Worm (Caenorhabditis elegans): ENCODE results near the gene daf-5.

daf-5 gene

DNA sequence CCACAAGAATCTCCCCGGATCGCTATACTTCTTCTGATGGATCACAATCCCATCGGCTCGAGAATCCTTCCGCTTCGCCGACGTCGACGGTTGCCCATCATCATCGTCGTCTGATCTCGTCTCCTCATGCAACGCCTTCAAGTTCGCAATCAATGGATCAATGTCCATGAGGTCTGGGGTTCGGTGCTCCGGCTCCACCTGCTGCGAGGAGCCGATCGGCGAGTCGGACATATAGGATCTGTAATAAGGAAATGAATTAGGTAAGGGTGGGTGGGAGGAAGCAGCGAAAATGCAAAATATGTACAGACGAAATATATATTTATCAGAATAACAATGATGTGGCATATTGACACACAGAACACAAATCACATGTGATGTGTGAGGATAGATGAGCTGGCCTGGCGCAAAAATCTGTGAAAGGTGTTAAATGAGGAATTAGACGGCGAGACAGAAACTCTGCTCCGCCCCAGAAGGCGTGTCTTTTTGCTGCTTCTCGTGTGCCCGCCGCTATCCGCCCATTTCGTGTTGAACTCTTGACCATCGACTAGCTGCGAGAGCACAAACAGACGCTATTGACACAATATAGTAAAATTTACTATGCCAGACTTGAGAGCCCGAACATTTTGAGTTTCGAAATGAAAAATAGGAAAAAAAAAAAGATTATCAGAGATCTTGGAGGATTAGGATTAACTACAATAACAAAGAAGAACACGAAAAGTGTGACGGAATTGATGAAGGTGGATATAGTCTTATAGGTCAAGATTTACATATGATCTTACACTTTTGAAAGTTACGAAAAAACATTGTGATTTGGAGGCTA lies 14.4 kb downstream of the daf-5 start (continued):
- TF ChIP-seq ceh-8 (GFP tag; optimal IDR thresholded peaks at IDR 0.05) (no peak), lir-3 (tag; optimal IDR thresholded peaks at IDR 0.05; ENCODE audit: poor library complexity) (no peak), nhr-85 (tag) (peak; percentile 33), ztf-11 (tag; optimal IDR thresholded peaks at IDR 0.05) (no peak), ets-5 (GFP tag; IDR thresholded peaks at IDR 0.05) (no peak), lin-13 (GFP tag; optimal IDR thresholded peaks at IDR 0.05) (no peak), fkh-4 (tag; optimal IDR thresholded peaks at IDR 0.05; ENCODE audit: borderline replicate concordance) (no peak), pag-3 (tag; optimal IDR thresholded peaks at IDR 0.05; ENCODE audit: borderline replicate concordance, insufficient read depth) (no peak), ztf-4 (tag; optimal IDR thresholded peaks at IDR 0.05) (no peak), tbx-2 (tag; optimal IDR thresholded peaks at IDR 0.05) (no peak), mef-2 (tag; optimal IDR thresholded peaks at IDR 0.05) (no peak), nhr-237 (tag; optimal IDR thresholded peaks at IDR 0.05) (no peak), nhr-47 (tag; optimal IDR thresholded peaks at IDR 0.05) (peak; percentile 27), ceh-90 (tag; optimal IDR thresholded peaks at IDR 0.05) (no peak), lin-15B (tag; optimal IDR thresholded peaks at IDR 0.05) (no peak), C04F5.9 (tag; optimal IDR thresholded peaks at IDR 0.05) (no peak), C34B4.2 (tag; optimal IDR thresholded peaks at IDR 0.05) (no peak), vab-15 (tag; optimal IDR thresholded peaks at IDR 0.05) (no peak), unc-130 (tag; optimal IDR thresholded peaks at IDR 0.05) (no peak), alr-1 (tag; optimal IDR thresholded peaks at IDR 0.05; ENCODE audit: borderline replicate concordance) (no peak), snpc-4 (tag; optimal IDR thresholded peaks at IDR 0.05) (no peak), efl-1 (optimal IDR thresholded peaks at IDR 0.05) (peak in 1 of 2 experiments; percentile 6), efl-1 (GFP tag; optimal IDR thresholded peaks at IDR 0.05 in 1 of 2) (peak in 1 of 2 experiments; percentile 65), hpl-2 (GFP tag; optimal IDR thresholded peaks at IDR 0.05) (no peak), lin-39 (tag; optimal IDR thresholded peaks at IDR 0.05) (no peak), jun-1 (tag; optimal IDR thresholded peaks at IDR 0.05) (no peak), lin-35 (GFP tag; optimal IDR thresholded peaks at IDR 0.05) (peak in 1 of 2 experiments; percentile 22), Y116A8C.19 (tag; optimal IDR thresholded peaks at IDR 0.05; ENCODE audit: borderline replicate concordance) (no peak), nhr-71 (tag; optimal IDR thresholded peaks at IDR 0.05) (peak; percentile 55), sptf-1 (tag; optimal IDR thresholded peaks at IDR 0.05) (no peak), elt-3 (tag; optimal IDR thresholded peaks at IDR 0.05) (no peak), hlh-17 (GFP tag; optimal IDR thresholded peaks at IDR 0.05; ENCODE audit: borderline replicate concordance) (no peak), nhr-20 (tag; optimal IDR thresholded peaks at IDR 0.05) (peak; percentile 31), hlh-4 (tag; optimal IDR thresholded peaks at IDR 0.05) (no peak), zag-1 (tag; optimal IDR thresholded peaks at IDR 0.05) (no peak), xbp-1 (tag; optimal IDR thresholded peaks at IDR 0.05) (no peak), swsn-7 (tag; optimal IDR thresholded peaks at IDR 0.05) (no peak), zip-4 (GFP tag; optimal IDR thresholded peaks at IDR 0.05) (no peak), isw-1 (GFP tag; IDR thresholded peaks at IDR 0.05) (no peak), aha-1 (tag; optimal IDR thresholded peaks at IDR 0.05) (no peak), rnt-1 (tag; optimal IDR thresholded peaks at IDR 0.05) (no peak), fos-1 (tag; optimal IDR thresholded peaks at IDR 0.05) (no peak), pqm-1 (tag; optimal IDR thresholded peaks at IDR 0.05) (no peak), nhr-28 (tag; optimal IDR thresholded peaks at IDR 0.05) (no peak), fkh-8 (tag; optimal IDR thresholded peaks at IDR 0.05) (peak; percentile 55), nhr-84 (tag; optimal IDR thresholded peaks at IDR 0.05) (no peak), mep-1 (tag; optimal IDR thresholded peaks at IDR 0.05) (no peak), mdl-1 (tag; optimal IDR thresholded peaks at IDR 0.05) (peak in 1 of 2 experiments; percentile 33), blmp-1 (tag; optimal IDR thresholded peaks at IDR 0.05) (no peak), ceh-88 (GFP tag; IDR thresholded peaks at IDR 0.05) (no peak), nhr-12 (tag; optimal IDR thresholded peaks at IDR 0.05) (no peak), aly-2 (tag; optimal IDR thresholded peaks at IDR 0.05) (no peak)
